Worm (Caenorhabditis elegans): Measurements from ENCODE around the gene F26D2.15.

DNA sequence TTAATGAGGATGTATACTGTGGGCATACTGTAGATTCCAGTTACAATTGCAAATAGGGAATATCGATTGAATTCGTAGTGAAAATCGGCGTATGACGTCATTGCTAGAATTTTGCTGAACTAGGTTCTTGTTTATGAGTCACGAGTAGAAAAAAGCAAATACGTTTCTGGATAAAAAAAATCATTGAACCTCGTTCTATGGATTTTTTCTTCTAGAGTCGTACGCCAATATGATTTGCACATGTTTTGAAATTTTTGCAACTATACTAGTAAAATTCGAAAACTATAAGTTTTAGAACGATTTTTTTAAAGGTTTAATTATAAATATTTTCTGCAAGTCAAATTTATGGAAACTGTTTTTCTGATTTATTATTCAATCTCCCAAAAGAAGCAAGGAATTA is 30.2 kb downstream of the F26D2.15 start, which contains the start of gene sru-44:
- TF ChIP-seq unc-39 (tag; optimal IDR thresholded peaks at IDR 0.05) (no peak), pha-4 (tag; optimal IDR thresholded peaks at IDR 0.05) (no peak), lin-13 (tag; optimal IDR thresholded peaks at IDR 0.05) (no peak), ceh-39 (tag; optimal IDR thresholded peaks at IDR 0.05) (no peak)
